Fruit fly (Drosophila melanogaster) whole organism: ENCODE results near the gene CG5112.

Experiments
- CG8478 ChIP-seq: fragments of >200 bp; optimal IDR thresholded peaks from 2 replicates; lab custom pipeline; 2018; ENCODE audit warnings: inconsistent platforms
- Dll ChIP-seq: fragments of >200 bp; optimal IDR thresholded peaks from 2 replicates; lab custom pipeline; 2017
- EcR ChIP-seq, 2 experiments: fragments of >200 bp; optimal IDR thresholded peaks; 2 replicates each; lab custom pipeline; 2017; ENCODE audit warnings: missing biosample characterization in 2 of 2, missing genetic modification characterization in 2 of 2, missing genetic modification reagents in 2 of 2
- pan ChIP-seq: fragments of >200 bp; optimal IDR thresholded peaks from 2 replicates; lab custom pipeline; 2017
- usp ChIP-seq: fragments of >200 bp; optimal IDR thresholded peaks from 2 replicates; lab custom pipeline; 2017; ENCODE audit warnings: missing biosample characterization, missing genetic modification characterization, mixed read lengths

- no peak for TF ChIP-seq pan
- no peak for TF ChIP-seq Dll (lab: Kevin White, UChicago)
- no peak for TF ChIP-seq usp (GFP tag; lab: Kevin White, UChicago)
- no peak for TF ChIP-seq CG8478 (lab: Kevin White, UChicago)
- no peak for TF ChIP-seq EcR (GFP tag; optimal IDR thresholded peaks at IDR 0.05; lab: Kevin White, UChicago)
Observed at dm6 chr3R:25482463-25483173, 8.6 kb upstream of the CG5112 start, which contains the start of the genes XNP, CG42488 and CG5116.
